Worm (Caenorhabditis elegans) whole organism, young adult: ENCODE measurements around the gene oac-7.
A peak's percentile ranks its signal among the peaks of the same experiment; 100 is the strongest.
"Not testable (repeated sequence)": the region's sequence is repeated elsewhere in the genome, so short reads cannot be mapped to it uniquely, and the experiment has no call there.

ENCODE experiments used
- B0261.1 ChIP-seq: sonication (generic microtip); optimal IDR thresholded peaks from 2 replicates; lab custom pipeline; 2016; ENCODE audit warnings: mild to moderate bottlenecking, missing genetic modification characterization, moderate library complexity, missing compliant biosample characterization
- D2030.7 ChIP-seq: fragments of 200-800 bp; sonication (Bioruptor generic); IDR thresholded peaks from 2 replicates; pipeline ENCODE4 v1.3.6; 2022; ENCODE audit warnings: missing genetic modification reagents, missing genetic modification characterization, missing compliant biosample characterization
- F37B4.10 ChIP-seq: fragments of 200-800 bp; sonication (Bioruptor generic); IDR thresholded peaks from 2 replicates; pipeline ENCODE4 v1.3.6; 2022; ENCODE audit warnings: missing genetic modification characterization, missing compliant biosample characterization
- F49E8.2 ChIP-seq: sonication (generic microtip); optimal IDR thresholded peaks from 3 replicates; lab custom pipeline; 2017; ENCODE audit warnings: missing genetic modification characterization, mild to moderate bottlenecking, missing compliant biosample characterization, antibody characterized with exemption, moderate library complexity; ENCODE audit not compliant: insufficient read depth
- K11D2.4 ChIP-seq: fragments of 200-800 bp; sonication (Bioruptor generic); IDR thresholded peaks from 2 replicates; pipeline ENCODE4 v1.3.6; 2022; ENCODE audit warnings: missing genetic modification reagents, missing genetic modification characterization, missing compliant biosample characterization
- cebp-2 ChIP-seq: fragments of 200-800 bp; sonication (Bioruptor generic); IDR thresholded peaks from 2 replicates; pipeline ENCODE4 v1.3.6; 2022; ENCODE audit warnings: missing genetic modification characterization, missing compliant biosample characterization
- ceh-100 ChIP-seq: fragments of 200-800 bp; sonication (Bioruptor generic); IDR thresholded peaks from 2 replicates; pipeline ENCODE4 v1.3.6; 2022; ENCODE audit warnings: missing genetic modification reagents, missing genetic modification characterization, missing compliant biosample characterization
- chd-7 ChIP-seq: sonication (generic microtip); optimal IDR thresholded peaks from 2 replicates; lab custom pipeline; 2016; ENCODE audit warnings: mild to moderate bottlenecking, missing genetic modification characterization, moderate library complexity, missing compliant biosample characterization
- die-1 ChIP-seq: sonication (generic microtip); optimal IDR thresholded peaks from 2 replicates; lab custom pipeline; 2016; ENCODE audit warnings: missing genotype, mild to moderate bottlenecking, missing genetic modification characterization, missing compliant biosample characterization
- dox-1 ChIP-seq: fragments of 200-800 bp; sonication (Bioruptor generic); IDR thresholded peaks from 2 replicates; pipeline ENCODE4 v1.3.6; 2022; ENCODE audit warnings: missing genetic modification reagents, missing genetic modification characterization, missing compliant biosample characterization
- egrh-3 ChIP-seq: fragments of 200-800 bp; sonication (Bioruptor generic); IDR thresholded peaks from 2 replicates; pipeline ENCODE4 v1.3.6; 2022; ENCODE audit warnings: missing genetic modification reagents, missing genetic modification characterization, missing compliant biosample characterization
- hmg-1.2 ChIP-seq: fragments of 200-800 bp; sonication (Bioruptor generic); IDR thresholded peaks from 2 replicates; pipeline ENCODE4 v1.3.6; 2022; ENCODE audit warnings: missing genetic modification reagents, missing genetic modification characterization, missing compliant biosample characterization
- hrde-1 ChIP-seq: sonication (generic microtip); optimal IDR thresholded peaks from 2 replicates; lab custom pipeline; 2016; ENCODE audit warnings: missing genetic modification characterization, mild to moderate bottlenecking, missing compliant biosample characterization, moderate library complexity, missing genotype, missing genetic modification reagents, borderline replicate concordance
- hsf-1 ChIP-seq: fragments of 200-800 bp; sonication (Bioruptor generic); IDR thresholded peaks from 2 replicates; pipeline ENCODE4 v1.3.6; 2022; ENCODE audit warnings: missing genetic modification reagents, missing genetic modification characterization, missing compliant biosample characterization
- let-526 ChIP-seq: fragments of 200-800 bp; sonication (Bioruptor generic); IDR thresholded peaks from 2 replicates; pipeline ENCODE4 v1.3.6; 2022; ENCODE audit warnings: missing genetic modification reagents, missing genetic modification characterization, missing compliant biosample characterization
- lin-26 ChIP-seq: fragments of 200-800 bp; sonication (Bioruptor generic); IDR thresholded peaks from 2 replicates; pipeline ENCODE4 v1.3.6; 2022; ENCODE audit warnings: missing genetic modification reagents, missing genetic modification characterization, missing compliant biosample characterization
- lsy-27 ChIP-seq: sonication (generic microtip); optimal IDR thresholded peaks from 2 replicates; lab custom pipeline; 2017; ENCODE audit warnings: missing genetic modification characterization, mild to moderate bottlenecking, missing compliant biosample characterization, antibody characterized with exemption, missing genotype, borderline replicate concordance; ENCODE audit not compliant: insufficient read depth
- madf-10 ChIP-seq: sonication (generic microtip); optimal IDR thresholded peaks from 2 replicates; lab custom pipeline; 2016; ENCODE audit warnings: mild to moderate bottlenecking, missing genetic modification characterization, missing compliant biosample characterization
- madf-3 ChIP-seq: fragments of 200-800 bp; sonication (Bioruptor generic); IDR thresholded peaks from 2 replicates; pipeline ENCODE4 v1.3.6; 2022; ENCODE audit warnings: missing genetic modification reagents, missing genetic modification characterization, missing compliant biosample characterization
- madf-6 ChIP-seq: fragments of 200-800 bp; sonication (Bioruptor generic); IDR thresholded peaks from 2 replicates; pipeline ENCODE4 v1.3.6; 2022; ENCODE audit warnings: missing genetic modification reagents, missing genetic modification characterization, missing compliant biosample characterization
- mcd-1 ChIP-seq: fragments of 200-800 bp; sonication (Bioruptor generic); IDR thresholded peaks from 2 replicates; pipeline ENCODE4 v1.3.6; 2022; ENCODE audit warnings: missing genetic modification reagents, missing genetic modification characterization, missing compliant biosample characterization
- mes-4 ChIP-seq: sonication (generic microtip); optimal IDR thresholded peaks from 2 replicates; lab custom pipeline; 2016; ENCODE audit warnings: missing genotype, missing genetic modification characterization, missing compliant biosample characterization
- nhr-80 ChIP-seq: sonication (generic microtip); optimal IDR thresholded peaks from 2 replicates; lab custom pipeline; 2016; ENCODE audit warnings: missing genetic modification characterization, missing compliant biosample characterization
- nhr-90 ChIP-seq: sonication (generic microtip); optimal IDR thresholded peaks from 2 replicates; lab custom pipeline; 2016; ENCODE audit warnings: missing genotype, mild to moderate bottlenecking, missing genetic modification characterization, missing compliant biosample characterization
- pbrm-1 ChIP-seq: fragments of 200-800 bp; sonication (Bioruptor generic); IDR thresholded peaks from 2 replicates; pipeline ENCODE4 v1.3.6; 2022; ENCODE audit warnings: missing genetic modification reagents, missing genetic modification characterization, missing compliant biosample characterization
- rcor-1 ChIP-seq: fragments of 200-800 bp; sonication (Bioruptor generic); IDR thresholded peaks from 2 replicates; pipeline ENCODE4 v1.3.6; 2022; ENCODE audit warnings: missing genetic modification reagents, missing genetic modification characterization, missing compliant biosample characterization
- rpc-1 ChIP-seq, 2 experiments: fragments of 150-350 bp in 1 of 2; sonication (generic microtip) in 1 of 2; optimal IDR thresholded peaks; 2 replicates each; lab custom pipeline; 2014 to 2018; ENCODE audit warnings: missing biosample characterization in 1 of 2, missing genetic modification characterization in 1 of 2, missing genetic modification reagents in 1 of 2, missing genotype in 1 of 2
- snpc-4 ChIP-seq, 5 experiments: fragments of 150-350 bp in 1 of 5; sonication (generic microtip) in 4 of 5; optimal IDR thresholded peaks; 2 replicates each; lab custom pipeline; 2014 to 2018; ENCODE audit warnings: missing genetic modification characterization in 5 of 5, missing biosample characterization in 3 of 5, antibody characterized with exemption in 2 of 5, mild to moderate bottlenecking in 2 of 5, missing compliant biosample characterization in 2 of 5, missing genotype in 2 of 5, moderate library complexity in 2 of 5, missing genetic modification reagents in 1 of 5
- tbp1 ChIP-seq: fragments of 200-800 bp; sonication (Bioruptor generic); optimal IDR thresholded peaks from 2 replicates; lab custom pipeline; 2018; ENCODE audit warnings: mild to moderate bottlenecking, missing genetic modification characterization, missing compliant biosample characterization
- xnd-1 ChIP-seq: sonication (generic microtip); optimal IDR thresholded peaks from 2 replicates; lab custom pipeline; 2016; ENCODE audit warnings: missing genotype, missing genetic modification reagents, missing genetic modification characterization, missing compliant biosample characterization
- ztf-18 ChIP-seq: sonication (generic microtip); optimal IDR thresholded peaks from 2 replicates; lab custom pipeline; 2016; ENCODE audit warnings: missing genotype, mild to moderate bottlenecking, missing genetic modification characterization, missing compliant biosample characterization
- ztf-25 ChIP-seq: fragments of 200-800 bp; sonication (Bioruptor generic); IDR thresholded peaks from 2 replicates; pipeline ENCODE4 v1.3.6; 2022; ENCODE audit warnings: missing genetic modification reagents, missing genetic modification characterization, missing compliant biosample characterization

oac-7 gene

DNA sequence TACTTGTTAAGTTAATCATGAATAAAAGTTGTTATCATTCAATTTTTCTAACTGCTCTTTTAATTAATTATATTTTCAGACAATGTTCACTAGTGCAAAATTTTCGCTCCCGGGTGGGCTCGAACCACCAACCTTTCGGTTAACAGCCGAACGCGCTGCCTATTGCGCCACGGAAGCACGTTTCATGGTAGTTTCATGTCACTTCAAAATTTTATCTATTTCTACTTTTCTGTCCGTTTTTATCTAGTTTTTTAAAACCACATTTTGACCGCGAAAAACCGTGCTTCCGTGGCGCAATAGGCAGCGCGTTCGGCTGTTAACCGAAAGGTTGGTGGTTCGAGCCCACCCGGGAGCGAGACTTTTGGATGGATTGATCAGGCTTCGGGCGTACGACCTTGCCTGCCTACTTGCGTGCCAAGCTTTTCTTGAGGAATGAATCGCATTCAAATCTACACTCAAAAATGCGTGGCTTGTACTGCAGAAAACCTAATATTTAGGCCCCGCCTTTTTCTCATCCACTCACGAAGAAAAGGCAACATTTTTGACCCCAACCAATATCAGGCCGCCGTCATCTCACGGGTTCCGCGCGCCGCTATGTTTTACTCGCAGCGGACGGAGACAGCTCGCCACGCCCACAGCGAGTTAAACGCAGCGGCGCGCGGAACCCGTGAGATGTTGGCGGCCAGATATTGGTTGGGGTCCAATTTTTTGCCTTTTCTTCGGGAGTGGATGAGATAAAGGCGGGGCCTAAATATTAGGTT, 32.1 kb downstream of the oac-7 start:
- TF ChIP-seq hmg-1.2 (GFP tag; lab: Robert Waterston, UW) (peak; percentile 33; the same call in 1 of the 2 replicates), nhr-90 (tag; lab: Kevin White, UChicago) (peak; percentile 10), B0261.1 (tag; lab: Kevin White, UChicago) (peak; percentile 67), D2030.7 (GFP tag; lab: Robert Waterston, UW) (0 out of 2 replicates have a peak, but pooled peaks have one; percentile 34), F49E8.2 (tag; lab: Kevin White, UChicago) (peak; percentile 0), madf-10 (peak; percentile 10), mcd-1 (GFP tag; lab: Robert Waterston, UW) (0 out of 2 replicates have a peak, but pooled peaks have one; percentile 40), snpc-4 (tag; optimal IDR thresholded peaks at IDR 0.05; lab: Kevin White, UChicago) (peak in 2 of 4 experiments; percentile 77 to 81), tbp1 (GFP tag; lab: Kevin White, UChicago) (peak; percentile 82), ztf-25 (0 out of 2 replicates have a peak, but pooled peaks have one; percentile 2), die-1 (tag; lab: Kevin White, UChicago) (peak; percentile 13), pbrm-1 (0 out of 2 replicates have a peak, but pooled peaks have one; percentile 43), hsf-1 (GFP tag; lab: Robert Waterston, UW) (0 out of 2 replicates have a peak, but pooled peaks have one; percentile 12), cebp-2 (GFP tag; lab: Robert Waterston, UW) (0 out of 2 replicates have a peak, but pooled peaks have one; percentile 64), rpc-1 (optimal IDR thresholded peaks at IDR 0.05; lab: Kevin White, UChicago) (peak; percentile 54), rpc-1 (tag; optimal IDR thresholded peaks at IDR 0.05; lab: Kevin White, UChicago) (peak; percentile 72), egrh-3 (GFP tag; lab: Robert Waterston, UW) (0 out of 2 replicates have a peak, but pooled peaks have one; percentile 17), lin-26 (GFP tag; lab: Robert Waterston, UW) (peak; percentile 36; the same call in 1 of the 2 replicates), ztf-18 (tag; lab: Kevin White, UChicago) (peak; percentile 34), dox-1 (GFP tag; lab: Robert Waterston, UW) (0 out of 2 replicates have a peak, but pooled peaks have one; percentile 35)
- not testable (repeated sequence) for TF ChIP-seq snpc-4 (GFP tag; optimal IDR thresholded peaks at IDR 0.05; lab: Kevin White, UChicago)

DNA sequence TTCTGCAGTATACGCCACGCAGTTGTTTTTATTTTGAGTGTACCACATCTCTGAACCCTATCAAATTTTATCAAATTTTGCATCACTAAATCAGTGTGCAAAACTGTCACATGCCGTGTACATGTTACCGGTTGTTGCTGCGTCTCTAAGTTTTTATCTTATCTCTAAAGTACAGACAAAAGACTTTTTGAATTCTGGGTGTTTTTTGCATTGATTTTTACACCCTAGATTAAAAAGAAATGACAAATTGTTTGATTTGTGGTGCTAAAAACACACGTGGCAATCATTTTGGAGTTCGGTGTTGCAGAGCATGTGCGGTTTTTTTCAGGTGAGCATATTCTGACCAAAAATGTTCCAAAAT, 32.6 kb downstream of the oac-7 start, which contains the start of gene nhr-193:
Gene nhr-193 (plus strand): TSS at position 51 of the 361 bp plus-strand sequence.
- peak; percentile 24 for TF ChIP-seq nhr-80
- no peak for TF ChIP-seq lsy-27 (tag; lab: Kevin White, UChicago)
- no peak for TF ChIP-seq tbp1 (GFP tag; lab: Kevin White, UChicago)

DNA sequence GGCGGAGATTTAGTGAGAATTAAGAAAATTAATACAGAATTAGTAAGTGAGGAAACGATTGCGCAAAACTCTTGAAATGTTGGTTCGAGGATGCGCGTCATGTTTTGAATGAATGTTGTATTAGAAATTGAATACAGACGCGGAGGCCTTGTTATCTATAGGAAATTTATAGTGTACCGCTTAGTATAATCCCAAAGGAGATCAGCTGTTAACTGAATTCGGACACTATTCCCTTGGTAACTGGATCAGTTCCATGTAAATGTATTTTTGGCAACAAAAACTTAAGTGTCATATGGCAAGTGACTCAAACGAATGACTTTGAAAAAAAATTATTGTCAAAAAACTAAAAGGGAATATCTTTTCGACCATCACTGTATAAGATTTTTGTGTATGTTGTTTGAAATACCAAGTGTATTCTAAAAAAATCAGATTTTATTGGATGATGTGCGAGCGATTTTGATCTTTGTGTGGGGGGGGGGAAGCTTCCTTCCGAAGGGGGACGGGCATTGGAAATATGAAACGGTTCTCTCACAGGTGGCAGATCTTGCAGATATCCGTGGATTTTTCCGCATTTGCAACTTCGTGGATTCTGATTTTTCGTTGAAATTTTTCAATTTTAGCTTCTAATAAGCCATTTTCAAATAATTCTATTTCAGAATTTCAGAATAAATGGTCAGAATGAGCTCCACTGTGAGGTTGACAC, 37.0 kb downstream of the oac-7 start, which contains the start of the genes W08G11.5 and W08G11.1:
Gene W08G11.5 (minus strand): TSS at position 101 of the 703 bp plus-strand sequence.
Gene W08G11.1 (plus strand): TSS at position 653 of the 703 bp plus-strand sequence.
- TF ChIP-seq tbp1 (GFP tag; lab: Kevin White, UChicago) (no peak), hrde-1 (tag; lab: Kevin White, UChicago) (no peak), mes-4 (no peak), chd-7 (tag; lab: Kevin White, UChicago) (no peak), madf-10 (no peak), K11D2.4 (GFP tag; lab: Robert Waterston, UW) (no peak), F37B4.10 (no peak)
- TF ChIP-seq, all 124 proteins: peak for 0

DNA sequence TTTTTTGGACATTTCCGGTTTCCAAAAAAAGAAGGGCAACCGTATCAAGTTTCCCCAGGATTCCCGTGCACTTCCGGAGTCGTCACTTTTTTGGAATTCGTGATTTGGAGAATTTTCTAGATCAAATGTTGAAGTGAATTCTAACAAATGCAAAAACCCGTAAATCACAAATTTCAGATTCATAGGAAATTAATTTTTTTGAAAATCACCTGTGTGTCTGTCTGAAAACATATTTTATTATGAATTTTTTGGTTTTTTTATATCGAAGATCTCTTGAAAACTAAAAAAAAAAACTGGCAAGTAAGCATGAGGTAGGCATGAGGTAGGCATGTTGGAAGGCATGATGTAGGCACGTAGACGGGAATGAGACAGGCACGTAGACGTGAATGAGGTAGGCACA, 40.5 kb downstream of the oac-7 start:
- TF ChIP-seq madf-6 (GFP tag; lab: Robert Waterston, UW) = no peak
- TF ChIP-seq ceh-100 = no peak
- TF ChIP-seq madf-3 (GFP tag; lab: Robert Waterston, UW) = no peak
- no peak for TF ChIP-seq let-526 (GFP tag; lab: Robert Waterston, UW)
- no peak for TF ChIP-seq xnd-1 (tag; lab: Kevin White, UChicago)
- no peak for TF ChIP-seq rcor-1 (GFP tag; lab: Robert Waterston, UW)
- TF ChIP-seq ztf-18 (tag; lab: Kevin White, UChicago) = no peak
